Fruit fly (Drosophila melanogaster) whole organism, embryonic: Measurements from ENCODE around the gene BRWD3.

Experiments
- CG10654 ChIP-seq: fragments of 200-800 bp; sonication (Bioruptor generic); optimal IDR thresholded peaks from 2 replicates; lab custom pipeline; 2016; ENCODE audit warnings: missing biosample characterization, missing genetic modification characterization
- CG10979 ChIP-seq: fragments of 200-800 bp; sonication (Bioruptor generic); optimal IDR thresholded peaks from 2 replicates; lab custom pipeline; 2018; ENCODE audit warnings: missing biosample characterization, mild to moderate bottlenecking, missing genetic modification characterization, moderate library complexity
- CG12391 ChIP-seq: fragments of 200-800 bp; sonication (Bioruptor generic); optimal IDR thresholded peaks from 3 replicates; lab custom pipeline; 2018; ENCODE audit warnings: missing biosample characterization, mild to moderate bottlenecking, missing genetic modification characterization, moderate library complexity
- CG15514 ChIP-seq: fragments of 200-800 bp; sonication (Bioruptor generic); optimal IDR thresholded peaks from 3 replicates; lab custom pipeline; 2017; ENCODE audit warnings: missing biosample characterization, missing genetic modification characterization, mild to moderate bottlenecking, moderate library complexity, missing genetic modification reagents
- CG1603 ChIP-seq: fragments of 200-800 bp; sonication (Bioruptor generic); optimal IDR thresholded peaks from 2 replicates; lab custom pipeline; 2019; ENCODE audit warnings: missing biosample characterization, mild to moderate bottlenecking, missing genetic modification characterization, moderate library complexity
- CG16813 ChIP-seq: fragments of 200-800 bp; sonication (Bioruptor generic); IDR thresholded peaks from 3 replicates; pipeline ENCODE4 v1.3.6; 2022; ENCODE audit warnings: missing biosample characterization, missing genetic modification characterization; ENCODE audit not compliant: partially characterized antibody
- CG1792 ChIP-seq: fragments of 200-800 bp; sonication (Bioruptor generic); optimal IDR thresholded peaks from 2 replicates; lab custom pipeline; 2016; ENCODE audit warnings: missing biosample characterization, missing genetic modification characterization
- CG33557 ChIP-seq: fragments of 200-800 bp; sonication (Bioruptor generic); optimal IDR thresholded peaks from 2 replicates; lab custom pipeline; 2019; ENCODE audit warnings: missing biosample characterization, mild to moderate bottlenecking, missing genetic modification characterization, moderate library complexity
- CG34376 ChIP-seq: fragments of 200-800 bp; sonication (Bioruptor generic); optimal IDR thresholded peaks from 2 replicates; lab custom pipeline; 2018; ENCODE audit warnings: missing biosample characterization, mild to moderate bottlenecking, missing genetic modification characterization
- CG3838 ChIP-seq: fragments of 200-800 bp; sonication (Bioruptor generic); optimal IDR thresholded peaks from 3 replicates; lab custom pipeline; 2016; ENCODE audit warnings: missing biosample characterization, missing genetic modification characterization
- CG3847 ChIP-seq: fragments of 200-800 bp; sonication (Bioruptor generic); IDR thresholded peaks from 2 replicates; pipeline ENCODE4 v1.3.6; 2022; ENCODE audit warnings: missing biosample characterization, missing genetic modification characterization
- CG4282 ChIP-seq: fragments of 200-800 bp; sonication (Bioruptor generic); optimal IDR thresholded peaks from 2 replicates; lab custom pipeline; 2016; ENCODE audit warnings: missing biosample characterization, missing genetic modification characterization
- CG4820 ChIP-seq: fragments of 200-800 bp; sonication (Bioruptor generic); optimal IDR thresholded peaks from 3 replicates; lab custom pipeline; 2016; ENCODE audit warnings: missing biosample characterization, missing genetic modification characterization
- CG8388 ChIP-seq: fragments of 200-800 bp; sonication (Bioruptor generic); optimal IDR thresholded peaks from 2 replicates; lab custom pipeline; 2019; ENCODE audit warnings: missing biosample characterization, mild to moderate bottlenecking, missing genetic modification characterization, moderate library complexity
- CG8944 ChIP-seq: fragments of 200-800 bp; sonication (Bioruptor generic); optimal IDR thresholded peaks from 3 replicates; lab custom pipeline; 2016; ENCODE audit warnings: missing biosample characterization, missing genetic modification characterization
- CoRest ChIP-seq: fragments of 200-800 bp; sonication (Bioruptor generic); optimal IDR thresholded peaks from 3 replicates; lab custom pipeline; 2018; ENCODE audit warnings: missing biosample characterization, mild to moderate bottlenecking, missing genetic modification characterization, moderate library complexity
- D19A ChIP-seq: fragments of 200-800 bp; optimal IDR thresholded peaks from 3 replicates; lab custom pipeline; 2019; ENCODE audit warnings: missing biosample characterization, mild to moderate bottlenecking, missing genetic modification characterization, moderate library complexity
- Ets65A ChIP-seq: fragments of 200-800 bp; sonication (Bioruptor generic); peaks from one replicate; lab custom pipeline; 2016; ENCODE audit warnings: missing biosample characterization, missing genetic modification characterization
- Meics ChIP-seq: fragments of 200-800 bp; sonication (Bioruptor generic); optimal IDR thresholded peaks from 2 replicates; lab custom pipeline; 2017; ENCODE audit warnings: missing biosample characterization, mild to moderate bottlenecking, missing genetic modification characterization
- Ravus ChIP-seq: fragments of 200-800 bp; sonication (Bioruptor generic); IDR thresholded peaks from 2 replicates; pipeline ENCODE4 v1.3.6; 2022; ENCODE audit warnings: missing biosample characterization, missing genetic modification characterization
- Usf ChIP-seq: fragments of 200-800 bp; sonication (Bioruptor generic); optimal IDR thresholded peaks from 2 replicates; lab custom pipeline; 2017; ENCODE audit warnings: missing genotype, missing biosample characterization, missing genetic modification characterization
- ac ChIP-seq: fragments of 200-800 bp; sonication (Bioruptor generic); optimal IDR thresholded peaks from 3 replicates; lab custom pipeline; 2017; ENCODE audit warnings: missing biosample characterization, mild to moderate bottlenecking, missing genetic modification characterization
- da ChIP-seq: fragments of 200-800 bp; sonication (Bioruptor generic); optimal IDR thresholded peaks from 2 replicates; lab custom pipeline; 2016; ENCODE audit warnings: missing biosample characterization, missing genetic modification characterization
- fd102C ChIP-seq: fragments of 200-800 bp; sonication (Bioruptor generic); optimal IDR thresholded peaks from 2 replicates; lab custom pipeline; 2018; ENCODE audit warnings: missing biosample characterization, mild to moderate bottlenecking, missing genetic modification characterization, moderate library complexity
- gem ChIP-seq: fragments of 200-800 bp; sonication (Bioruptor generic); optimal IDR thresholded peaks from 2 replicates; lab custom pipeline; 2019; ENCODE audit warnings: missing biosample characterization, mild to moderate bottlenecking, missing genetic modification characterization, moderate library complexity
- gt ChIP-seq: fragments of 200-800 bp; sonication (Bioruptor generic); IDR thresholded peaks from 2 replicates; pipeline ENCODE4 v1.3.6; 2022; ENCODE audit warnings: missing biosample characterization, missing genetic modification characterization
- hkb ChIP-seq, 2 experiments: fragments of 200-800 bp in 1 of 2; fragments of >200 bp in 1 of 2; sonication (Bioruptor generic) in 1 of 2; IDR thresholded peaks in 1 of 2; optimal IDR thresholded peaks in 1 of 2; 2 replicates each; pipeline versions ENCODE4 v1.3.6 to Lab custom; 2017 to 2022; ENCODE audit warnings: missing biosample characterization in 1 of 2, missing genetic modification characterization in 1 of 2
- kay ChIP-seq: fragments of 200-800 bp; sonication (Bioruptor generic); optimal IDR thresholded peaks from 2 replicates; lab custom pipeline; 2016; ENCODE audit warnings: missing biosample characterization, missing genetic modification characterization
- kni ChIP-seq: fragments of 200-800 bp; sonication (Bioruptor generic); optimal IDR thresholded peaks from 3 replicates; lab custom pipeline; 2017; ENCODE audit warnings: mild to moderate bottlenecking, missing biosample characterization, missing genetic modification reagents, missing genetic modification characterization
- pb ChIP-seq: fragments of 200-800 bp; sonication (Bioruptor generic); optimal IDR thresholded peaks from 3 replicates; lab custom pipeline; 2016; ENCODE audit warnings: missing biosample characterization, missing genetic modification characterization

Gene BRWD3

DNA sequence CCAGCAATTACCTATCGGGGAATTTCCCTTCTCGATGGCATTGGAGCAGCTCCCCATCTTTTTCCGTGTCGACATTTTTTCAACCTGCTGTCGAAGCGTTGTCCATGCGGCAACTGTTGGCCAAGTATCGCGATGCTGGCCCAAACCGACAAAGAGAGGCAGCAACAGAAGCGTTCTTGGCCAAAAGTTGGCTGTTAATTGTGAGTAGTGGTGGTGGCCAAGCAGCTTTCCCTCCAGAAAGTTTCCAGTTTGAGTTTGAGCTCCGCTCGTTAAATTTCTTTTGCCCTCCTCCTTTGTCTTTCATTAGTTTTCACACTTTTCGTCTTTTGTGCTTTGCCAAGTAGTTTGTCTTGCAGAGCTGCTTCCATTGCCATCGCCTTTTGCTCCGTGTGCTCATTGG lies 53.9 kb downstream of the BRWD3 start, which contains the start of gene CG17782:
TSS of gene CG17782 (minus strand) at position 101 of the 400 bp plus-strand sequence.
- TF ChIP-seq CG8944 (GFP tag; lab: Kevin White, UChicago) (no peak), CG33557 (GFP tag; lab: Kevin White, UChicago) (no peak), Meics (GFP tag; lab: Kevin White, UChicago) (no peak), ac (GFP tag; lab: Kevin White, UChicago) (no peak), CG10654 (GFP tag; lab: Kevin White, UChicago) (no peak), fd102C (GFP tag; lab: Kevin White, UChicago) (no peak), CG4282 (GFP tag; lab: Kevin White, UChicago) (no peak), D19A (tag; lab: Kevin White, UChicago) (no peak), CG3847 (no peak), CG12391 (tag; lab: Kevin White, UChicago) (no peak), CoRest (tag; lab: Kevin White, UChicago) (no peak), CG3838 (GFP tag; lab: Kevin White, UChicago) (no peak)
- TF ChIP-seq, all 482 proteins: peak for 0

DNA sequence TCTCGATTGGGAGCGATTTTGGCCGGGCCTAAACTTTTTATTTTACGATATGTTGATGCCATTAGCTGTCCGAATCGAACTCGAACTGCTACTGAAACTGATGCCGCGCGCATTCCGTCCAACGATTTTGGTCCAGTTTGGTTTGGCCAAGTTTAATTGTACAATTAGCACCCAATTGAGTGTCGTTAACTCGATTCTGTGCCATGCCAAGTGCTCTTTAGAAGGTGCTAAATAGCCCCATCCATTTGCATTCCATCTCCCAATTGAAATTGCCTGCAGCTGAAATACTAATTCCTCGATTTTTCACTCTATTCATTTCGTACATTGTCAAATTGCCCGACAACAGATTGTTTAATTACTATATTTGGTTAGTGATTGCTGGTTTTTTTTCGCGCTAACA lies 56.8 kb downstream of the BRWD3 start, which contains the start of gene CG17781:
TSS of gene CG17781 (minus strand) at position 101 of the 400 bp plus-strand sequence.
- TF ChIP-seq CG10979 (tag; lab: Kevin White, UChicago), result no peak
- TF ChIP-seq Usf (GFP tag; lab: Kevin White, UChicago), result no peak
- TF ChIP-seq pb (GFP tag; lab: Kevin White, UChicago), result no peak
- no peak for TF ChIP-seq CG1603 (tag; lab: Kevin White, UChicago)
- TF ChIP-seq kay (GFP tag; lab: Kevin White, UChicago), result no peak
- no peak for TF ChIP-seq gt (GFP tag; lab: Robert Waterston, UW)
- TF ChIP-seq da (GFP tag; lab: Kevin White, UChicago), result no peak
- TF ChIP-seq CG4820 (GFP tag; lab: Kevin White, UChicago), result no peak
- TF ChIP-seq CG16813 (GFP tag; lab: Robert Waterston, UW), result no peak
- no peak for TF ChIP-seq CG1792 (GFP tag; lab: Kevin White, UChicago)
- TF ChIP-seq CG8388, result no peak
- no peak for TF ChIP-seq Ravus (GFP tag; lab: Robert Waterston, UW)
- TF ChIP-seq fd102C (GFP tag; lab: Kevin White, UChicago), result no peak
- TF ChIP-seq kni (GFP tag; lab: Kevin White, UChicago), result no peak
- no peak for TF ChIP-seq CG15514 (GFP tag; lab: Kevin White, UChicago)

DNA sequence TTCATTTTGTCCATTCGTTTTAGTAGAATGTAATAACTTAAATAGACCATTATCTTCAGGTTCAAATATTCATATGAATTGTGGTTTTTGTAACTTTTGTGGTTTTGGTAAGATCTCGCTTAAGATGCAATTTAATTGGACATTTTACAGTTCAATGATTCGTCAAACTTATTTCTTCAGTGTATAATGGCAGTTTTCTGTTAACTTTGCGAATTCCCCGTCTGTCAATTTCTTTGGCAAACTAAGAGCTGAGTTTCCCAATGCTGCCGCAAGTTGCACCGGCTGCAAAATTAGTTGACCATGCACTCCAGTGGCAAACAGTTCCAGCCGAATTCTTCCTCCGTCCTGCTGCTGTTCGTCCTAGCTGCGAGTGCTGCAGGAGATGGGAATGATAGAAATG lies 57.8 kb downstream of the BRWD3 start, which contains the start of gene CG33342:
TSS of gene CG33342 (plus strand) at position 301 of the 400 bp plus-strand sequence.
- TF ChIP-seq gem (no peak), hkb (optimal IDR thresholded peaks at IDR 0.05; lab: Kevin White, UChicago) (no peak), hkb (GFP tag; IDR thresholded peaks at IDR 0.05; lab: Robert Waterston, UW) (no peak), CG34376 (no peak), Ets65A (GFP tag; lab: Kevin White, UChicago) (peak; percentile 10)
